Worm (Caenorhabditis elegans): ENCODE measurements around the gene Y17D7C.1.

DNA sequence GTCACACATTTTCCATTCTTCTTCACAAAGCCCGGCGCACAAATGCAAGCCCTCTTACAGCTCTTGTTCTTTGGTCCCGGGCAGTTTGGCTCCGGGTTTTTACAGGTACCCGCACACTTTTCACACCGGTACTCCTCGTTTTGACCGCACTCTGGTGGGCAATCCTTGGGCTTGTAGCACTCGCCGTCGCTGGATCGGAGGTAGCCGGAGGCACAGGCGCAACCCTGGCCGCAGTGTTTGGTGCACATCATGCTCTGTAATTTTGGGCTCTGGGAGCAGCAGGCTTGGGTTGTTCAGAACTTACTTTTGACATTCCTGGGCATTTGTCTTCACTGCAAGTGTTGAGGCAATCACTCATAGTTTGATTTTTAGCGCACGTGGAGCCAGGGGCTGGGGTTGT lies 49.0 kb upstream of the Y17D7C.1 start:
- TF ChIP-seq dve-1 (tag; optimal IDR thresholded peaks at IDR 0.05; ENCODE audit: insufficient read depth) (no peak), snpc-1.2 (GFP tag; IDR thresholded peaks at IDR 0.05) (no peak), unc-62 (GFP tag; optimal IDR thresholded peaks at IDR 0.05 in 1 of 2) (no peak), unc-62 (tag; optimal IDR thresholded peaks at IDR 0.05) (no peak), lin-13 (GFP tag; optimal IDR thresholded peaks at IDR 0.05) (no peak), lsy-2 (tag; optimal IDR thresholded peaks at IDR 0.05) (no peak), F49E8.2 (tag; optimal IDR thresholded peaks at IDR 0.05; ENCODE audit: borderline replicate concordance) (no peak), nhr-28 (tag; optimal IDR thresholded peaks at IDR 0.05) (no peak), fos-1 (tag; optimal IDR thresholded peaks at IDR 0.05) (no peak), aha-1 (tag) (no peak), daf-12 (tag; optimal IDR thresholded peaks at IDR 0.05) (no peak), nhr-77 (tag; optimal IDR thresholded peaks at IDR 0.05) (no peak), vab-7 (GFP tag; IDR thresholded peaks at IDR 0.05) (no peak), saeg-2 (GFP tag; IDR thresholded peaks at IDR 0.05) (no peak)
